Fruit fly (Drosophila melanogaster): ENCODE measurements around the gene CG6766.

DNA sequence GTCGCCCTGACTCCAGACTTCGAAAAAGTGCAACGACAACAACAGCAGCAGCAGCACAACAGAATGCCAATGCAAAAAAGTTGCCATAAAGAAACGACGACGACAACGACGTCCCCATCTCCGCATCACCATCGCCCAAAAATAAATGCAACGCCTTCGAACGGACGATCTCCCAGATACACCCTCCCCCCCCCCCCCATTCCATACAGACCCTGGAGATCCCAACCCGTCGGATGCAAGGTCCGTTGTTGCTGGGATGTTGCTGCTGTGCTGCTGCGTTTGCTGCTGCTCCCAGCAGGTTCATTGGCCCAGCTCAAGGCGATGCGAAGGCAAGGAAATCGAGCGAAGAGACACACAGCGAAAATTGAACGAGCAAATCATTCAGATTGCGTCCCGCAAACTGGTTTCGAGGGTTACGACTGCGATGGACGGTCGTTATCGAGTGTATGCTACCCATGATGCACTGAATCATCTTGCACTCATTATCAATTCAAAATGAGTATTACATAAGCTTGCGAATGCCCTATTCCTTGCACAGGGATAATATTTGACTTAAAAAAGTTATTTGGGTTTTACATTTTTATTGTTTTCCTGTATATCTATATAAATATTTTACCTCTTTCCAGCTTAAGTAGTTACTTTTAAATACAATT, 26.6 kb downstream of the CG6766 start:
- no peak for TF ChIP-seq Dll (optimal IDR thresholded peaks at IDR 0.05)
- TF ChIP-seq pan (optimal IDR thresholded peaks at IDR 0.05), result no peak
- no peak for TF ChIP-seq CG8478 (optimal IDR thresholded peaks at IDR 0.05)
- no peak for TF ChIP-seq psq (optimal IDR thresholded peaks at IDR 0.05)
- TF ChIP-seq EcR (GFP tag; optimal IDR thresholded peaks at IDR 0.05), result peak in 1 of 2 experiments; percentile 97
- TF ChIP-seq usp (GFP tag; optimal IDR thresholded peaks at IDR 0.05), result no peak

Measured in whole organism.